Worm (Caenorhabditis elegans) whole organism, L1 larva: ENCODE measurements around the gene ZK721.4.

ENCODE experiments used
- C16A3.4 ChIP-seq: fragments of 150-350 bp; optimal IDR thresholded peaks from 2 replicates; lab custom pipeline; 2014; ENCODE audit warnings: missing biosample characterization, missing genetic modification characterization
- F16B12.6 ChIP-seq: fragments of 150-350 bp; optimal IDR thresholded peaks from 2 replicates; lab custom pipeline; 2014; ENCODE audit warnings: missing biosample characterization, missing genetic modification characterization
- Y116A8C.19 ChIP-seq: sonication (generic microtip); optimal IDR thresholded peaks from 2 replicates; lab custom pipeline; 2016; ENCODE audit warnings: missing compliant biosample characterization, missing genetic modification characterization, borderline replicate concordance
- aha-1 ChIP-seq: fragments of 150-350 bp; optimal IDR thresholded peaks from 2 replicates; lab custom pipeline; 2014; ENCODE audit warnings: missing biosample characterization, missing genetic modification characterization
- alr-1 ChIP-seq: fragments of 200-800 bp; sonication (Bioruptor generic); optimal IDR thresholded peaks from 2 replicates; lab custom pipeline; 2018; ENCODE audit warnings: borderline replicate concordance, mild to moderate bottlenecking, missing genetic modification characterization, missing compliant biosample characterization
- blmp-1 ChIP-seq: fragments of 150-350 bp; optimal IDR thresholded peaks from 2 replicates; lab custom pipeline; 2014; ENCODE audit warnings: missing biosample characterization, missing genetic modification characterization
- ceh-63 ChIP-seq: fragments of 200-800 bp; sonication (Bioruptor generic); optimal IDR thresholded peaks from 2 replicates; lab custom pipeline; 2018; ENCODE audit warnings: mild to moderate bottlenecking, missing genetic modification characterization, missing compliant biosample characterization
- ceh-8 ChIP-seq: fragments of 200-800 bp; sonication (Bioruptor generic); optimal IDR thresholded peaks from 2 replicates; lab custom pipeline; 2018; ENCODE audit warnings: mild to moderate bottlenecking, missing genetic modification characterization, moderate library complexity, missing compliant biosample characterization
- dpl-1 ChIP-seq, 3 experiments: fragments of 150-350 bp in 2 of 3; sonication (generic microtip) in 1 of 3; optimal IDR thresholded peaks; 2 replicates each; lab custom pipeline; 2014 to 2017; ENCODE audit warnings: missing biosample characterization in 3 of 3, missing genetic modification characterization in 3 of 3, missing genetic modification reagents in 3 of 3
- dsc-1 ChIP-seq: sonication (generic microtip); optimal IDR thresholded peaks from 2 replicates; lab custom pipeline; 2016; ENCODE audit warnings: mild to moderate bottlenecking, missing genetic modification characterization, missing compliant biosample characterization
- efl-1 ChIP-seq, 4 experiments: fragments of 150-350 bp; optimal IDR thresholded peaks in 3 of 4; peaks in 1 of 4; 1 replicate in 1 of 4; 2 replicates in 3 of 4; lab custom pipeline; 2014; ENCODE audit warnings: missing biosample characterization in 2 of 4, missing genetic modification characterization in 2 of 4, missing genetic modification reagents in 2 of 4
- efl-3 ChIP-seq: fragments of 200-800 bp; sonication (Bioruptor generic); optimal IDR thresholded peaks from 2 replicates; lab custom pipeline; 2018; ENCODE audit warnings: mild to moderate bottlenecking, missing genetic modification characterization, missing compliant biosample characterization
- elt-2 ChIP-seq: sonication (generic microtip); optimal IDR thresholded peaks from 2 replicates; lab custom pipeline; 2016; ENCODE audit warnings: missing genetic modification characterization, mild to moderate bottlenecking, inconsistent platforms, missing compliant biosample characterization, missing genetic modification reagents
- elt-3 ChIP-seq, 6 experiments: fragments of 150-350 bp in 1 of 6; sonication (generic microtip); optimal IDR thresholded peaks; 2 replicates each; lab custom pipeline; 2017 to 2018; ENCODE audit warnings: missing biosample characterization in 6 of 6, missing genetic modification characterization in 6 of 6, inconsistent platforms in 1 of 6
- fos-1 ChIP-seq: fragments of 150-350 bp; optimal IDR thresholded peaks from 2 replicates; lab custom pipeline; 2014; ENCODE audit warnings: missing biosample characterization, missing genetic modification characterization
- grh-1 ChIP-seq: fragments of 200-800 bp; sonication (Bioruptor generic); IDR thresholded peaks from 2 replicates; pipeline ENCODE4 v1.3.6; 2022; ENCODE audit warnings: missing genetic modification reagents, missing genetic modification characterization, missing compliant biosample characterization
- hlh-17 ChIP-seq: fragments of 200-800 bp; sonication (Bioruptor generic); optimal IDR thresholded peaks from 2 replicates; lab custom pipeline; 2018; ENCODE audit warnings: missing genetic modification characterization, mild to moderate bottlenecking, missing compliant biosample characterization, moderate library complexity, borderline replicate concordance
- hpl-2 ChIP-seq: fragments of 150-350 bp; optimal IDR thresholded peaks from 2 replicates; lab custom pipeline; 2014; ENCODE audit warnings: missing biosample characterization, missing genetic modification reagents, missing genetic modification characterization
- irx-1 ChIP-seq: sonication (generic microtip); optimal IDR thresholded peaks from 2 replicates; lab custom pipeline; 2016; ENCODE audit warnings: missing genetic modification characterization, missing compliant biosample characterization
- lin-14 ChIP-seq: fragments of 200-800 bp; sonication (Bioruptor generic); optimal IDR thresholded peaks from 2 replicates; lab custom pipeline; 2018; ENCODE audit warnings: mild to moderate bottlenecking, missing genetic modification characterization, moderate library complexity, missing compliant biosample characterization
- mab-9 ChIP-seq: fragments of 200-800 bp; sonication (Bioruptor generic); IDR thresholded peaks from 2 replicates; pipeline ENCODE4 v1.3.6; 2022; ENCODE audit warnings: missing genetic modification reagents, missing genetic modification characterization, missing compliant biosample characterization
- mdl-1 ChIP-seq, 2 experiments: fragments of 150-350 bp; optimal IDR thresholded peaks; 2 replicates each; lab custom pipeline; 2014 to 2017; ENCODE audit warnings: missing biosample characterization in 2 of 2, missing genetic modification characterization in 2 of 2, inconsistent platforms in 1 of 2
- mep-1 ChIP-seq: fragments of 150-350 bp; optimal IDR thresholded peaks from 2 replicates; lab custom pipeline; 2014; ENCODE audit warnings: missing biosample characterization, missing genetic modification characterization
- nhr-11 ChIP-seq: fragments of 150-350 bp; optimal IDR thresholded peaks from 2 replicates; lab custom pipeline; 2014; ENCODE audit warnings: missing biosample characterization, missing genetic modification characterization
- nhr-28 ChIP-seq: fragments of 150-350 bp; optimal IDR thresholded peaks from 2 replicates; lab custom pipeline; 2014; ENCODE audit warnings: missing biosample characterization, missing genetic modification characterization
- nhr-47 ChIP-seq: sonication (generic microtip); optimal IDR thresholded peaks from 2 replicates; lab custom pipeline; 2016; ENCODE audit warnings: mild to moderate bottlenecking, missing genetic modification characterization, moderate library complexity, missing compliant biosample characterization
- nhr-71 ChIP-seq: sonication (generic microtip); optimal IDR thresholded peaks from 2 replicates; lab custom pipeline; 2016; ENCODE audit warnings: mild to moderate bottlenecking, missing genetic modification characterization, moderate library complexity, missing compliant biosample characterization
- nhr-84 ChIP-seq: sonication (generic microtip); optimal IDR thresholded peaks from 2 replicates; lab custom pipeline; 2017; ENCODE audit warnings: missing biosample characterization, missing genetic modification characterization
- nhr-90 ChIP-seq: sonication (generic microtip); optimal IDR thresholded peaks from 2 replicates; lab custom pipeline; 2016; ENCODE audit warnings: mild to moderate bottlenecking, missing genetic modification characterization, missing compliant biosample characterization; ENCODE audit not compliant: poor library complexity
- pag-3 ChIP-seq: sonication (generic microtip); optimal IDR thresholded peaks from 2 replicates; lab custom pipeline; 2017; ENCODE audit warnings: missing genetic modification characterization, mild to moderate bottlenecking, missing compliant biosample characterization, antibody characterized with exemption, borderline replicate concordance; ENCODE audit not compliant: insufficient read depth
- rnt-1 ChIP-seq: sonication (generic microtip); optimal IDR thresholded peaks from 2 replicates; lab custom pipeline; 2016; ENCODE audit warnings: mild to moderate bottlenecking, missing genetic modification characterization, moderate library complexity, missing compliant biosample characterization
- skn-1 ChIP-seq: fragments of 150-350 bp; optimal IDR thresholded peaks from 2 replicates; lab custom pipeline; 2014; ENCODE audit warnings: missing biosample characterization, missing genetic modification characterization
- snpc-4 ChIP-seq: fragments of 150-350 bp; optimal IDR thresholded peaks from 2 replicates; lab custom pipeline; 2014; ENCODE audit warnings: missing biosample characterization, missing genetic modification characterization
- snu-23 ChIP-seq: sonication (generic microtip); optimal IDR thresholded peaks from 2 replicates; lab custom pipeline; 2016; ENCODE audit warnings: missing genetic modification characterization, missing compliant biosample characterization
- swsn-7 ChIP-seq: sonication (generic microtip); optimal IDR thresholded peaks from 2 replicates; lab custom pipeline; 2016; ENCODE audit warnings: missing genetic modification characterization, missing compliant biosample characterization
- tbx-2 ChIP-seq: sonication (generic microtip); optimal IDR thresholded peaks from 2 replicates; lab custom pipeline; 2016; ENCODE audit warnings: missing genetic modification characterization, missing compliant biosample characterization
- unc-30 ChIP-seq: sonication (generic microtip); optimal IDR thresholded peaks from 2 replicates; lab custom pipeline; 2017; ENCODE audit warnings: missing biosample characterization, missing genetic modification characterization
- unc-62 ChIP-seq: fragments of 150-350 bp; optimal IDR thresholded peaks from 2 replicates; lab custom pipeline; 2014; ENCODE audit warnings: missing biosample characterization, missing genetic modification reagents, missing genetic modification characterization
- unc-86 ChIP-seq: sonication (generic microtip); optimal IDR thresholded peaks from 2 replicates; lab custom pipeline; 2016; ENCODE audit warnings: missing genetic modification characterization, missing compliant biosample characterization
- unc-98 ChIP-seq: fragments of 200-800 bp; sonication (Bioruptor generic); IDR thresholded peaks from 2 replicates; pipeline ENCODE4 v1.3.6; 2022; ENCODE audit warnings: missing genetic modification characterization, missing compliant biosample characterization
- ztf-11 ChIP-seq, 2 experiments: sonication (generic microtip); optimal IDR thresholded peaks; 2 replicates each; lab custom pipeline; 2016 to 2017; ENCODE audit warnings: missing genetic modification characterization in 2 of 2, missing biosample characterization in 1 of 2, missing compliant biosample characterization in 1 of 2
- ztf-4 ChIP-seq: fragments of 150-350 bp; optimal IDR thresholded peaks from 2 replicates; lab custom pipeline; 2014; ENCODE audit warnings: missing biosample characterization, missing genetic modification characterization

ZK721.4 gene

ce11 chrX:8754285-8754795, 24.3 kb upstream of the ZK721.4 start (continued):
- no peak for TF ChIP-seq unc-30
- TF ChIP-seq unc-86 (tag; lab: Kevin White, UChicago): no peak
- no peak for TF ChIP-seq nhr-28 (tag; lab: Kevin White, UChicago)
- no peak for TF ChIP-seq dsc-1 (tag; lab: Kevin White, UChicago)
- TF ChIP-seq fos-1: no peak
- TF ChIP-seq ceh-8: no peak
- TF ChIP-seq blmp-1: peak; percentile 40
- TF ChIP-seq nhr-47 (tag; lab: Kevin White, UChicago): no peak
- no peak for TF ChIP-seq F16B12.6 (tag; lab: Kevin White, UChicago)
- no peak for TF ChIP-seq ztf-4 (tag; lab: Kevin White, UChicago)
- TF ChIP-seq nhr-84 (tag; lab: Kevin White, UChicago): no peak
- no peak for TF ChIP-seq hlh-17 (GFP tag; lab: Kevin White, UChicago)
- TF ChIP-seq ztf-11 (tag; optimal IDR thresholded peaks at IDR 0.05; lab: Kevin White, UChicago): no peak
- TF ChIP-seq mep-1: no peak
- peak in 2 of 6 experiments; percentile 48 to 88 for TF ChIP-seq elt-3 (tag; optimal IDR thresholded peaks at IDR 0.05; lab: Kevin White, UChicago)
- no peak for TF ChIP-seq efl-1 (optimal IDR thresholded peaks at IDR 0.05; lab: Kevin White, UChicago)
- peak in 1 of 2 experiments; percentile 71 for TF ChIP-seq efl-1 (GFP tag; optimal IDR thresholded peaks at IDR 0.05 in 1 of 2; lab: Kevin White, UChicago)
- TF ChIP-seq snpc-4 (tag; lab: Kevin White, UChicago): no peak
- TF ChIP-seq hpl-2: no peak
- TF ChIP-seq elt-2: no peak
- TF ChIP-seq alr-1 (tag; lab: Kevin White, UChicago): no peak
- TF ChIP-seq C16A3.4: no peak
- no peak for TF ChIP-seq nhr-11
- no peak for TF ChIP-seq grh-1 (GFP tag; lab: Robert Waterston, UW)
- TF ChIP-seq ceh-63: no peak
- TF ChIP-seq rnt-1 (tag; lab: Kevin White, UChicago): no peak
- TF ChIP-seq pag-3 (tag; lab: Kevin White, UChicago): no peak
- no peak for TF ChIP-seq skn-1 (tag; lab: Kevin White, UChicago)
- no peak for TF ChIP-seq dpl-1 (GFP tag; optimal IDR thresholded peaks at IDR 0.05; lab: Kevin White, UChicago)
- no peak for TF ChIP-seq nhr-90 (tag; lab: Kevin White, UChicago)
- TF ChIP-seq lin-14: peak; percentile 51
- TF ChIP-seq tbx-2 (tag; lab: Kevin White, UChicago): no peak
- no peak for TF ChIP-seq irx-1 (tag; lab: Kevin White, UChicago)
- peak; percentile 14 for TF ChIP-seq snu-23 (GFP tag; lab: Kevin White, UChicago)
- no peak for TF ChIP-seq mab-9 (GFP tag; lab: Robert Waterston, UW)
- TF ChIP-seq mdl-1 (tag; optimal IDR thresholded peaks at IDR 0.05; lab: Kevin White, UChicago): no peak
- TF ChIP-seq unc-98: no peak
- TF ChIP-seq aha-1 (tag; lab: Kevin White, UChicago): no peak
- TF ChIP-seq swsn-7: no peak
- TF ChIP-seq unc-62 (GFP tag; lab: Kevin White, UChicago): no peak

DNA sequence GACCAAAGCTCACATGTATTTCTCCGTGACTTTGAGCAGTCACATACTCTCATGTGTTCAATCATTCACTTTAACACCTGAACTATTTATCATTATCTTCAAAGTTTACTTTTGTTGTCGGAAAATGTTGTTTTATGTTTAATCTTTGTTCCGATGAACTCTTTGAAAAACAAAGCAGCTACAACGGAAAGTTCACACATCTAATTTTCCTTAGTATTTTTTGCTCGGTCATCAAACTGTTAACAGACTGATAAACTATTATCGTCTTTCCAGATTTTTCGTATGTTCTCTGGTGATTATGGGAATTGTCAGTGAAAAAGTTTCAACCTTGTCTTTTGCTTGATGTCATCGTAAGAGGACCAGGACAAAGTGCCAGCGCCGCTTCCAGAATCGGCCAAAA, 22.7 kb upstream of the ZK721.4 start:
- TF ChIP-seq Y116A8C.19 (tag; lab: Kevin White, UChicago) (no peak), elt-2 (peak; percentile 73), nhr-90 (tag; lab: Kevin White, UChicago) (peak; percentile 7), nhr-71 (tag; lab: Kevin White, UChicago) (peak; percentile 32), efl-3 (GFP tag; lab: Kevin White, UChicago) (no peak)
